Worm (Caenorhabditis elegans): ENCODE measurements around the gene T19D12.5.

T19D12.5 gene

ce11 chrII:6615232-6616029 is 20.6 kb downstream of the T19D12.5 start:
- TF ChIP-seq lin-14 (GFP tag; optimal IDR thresholded peaks at IDR 0.05) (peak; percentile 39), hlh-4 (tag; optimal IDR thresholded peaks at IDR 0.05) (no peak), blmp-1 (tag; optimal IDR thresholded peaks at IDR 0.05) (peak; percentile 95), elt-3 (tag; optimal IDR thresholded peaks at IDR 0.05) (peak in 1 of 6 experiments; percentile 68), elt-2 (tag; optimal IDR thresholded peaks at IDR 0.05) (peak; percentile 83), nhr-85 (tag) (peak; percentile 84), nhr-84 (tag; optimal IDR thresholded peaks at IDR 0.05) (no peak)

ce11 chrII:6614500-6614899 is 21.5 kb downstream of the T19D12.5 start:
- no peak for TF ChIP-seq aha-1 (tag; optimal IDR thresholded peaks at IDR 0.05)
- TF ChIP-seq elt-2 (tag; optimal IDR thresholded peaks at IDR 0.05): peak; percentile 63

- TF ChIP-seq nhr-20 (tag; optimal IDR thresholded peaks at IDR 0.05): no peak
- peak; percentile 72 for TF ChIP-seq elt-2 (tag; optimal IDR thresholded peaks at IDR 0.05)
- no peak for TF ChIP-seq fkh-10 (GFP tag; optimal IDR thresholded peaks at IDR 0.05)
- no peak for TF ChIP-seq pqm-1 (tag; optimal IDR thresholded peaks at IDR 0.05)
- TF ChIP-seq dpl-1 (GFP tag; optimal IDR thresholded peaks at IDR 0.05): no peak
- no peak for TF ChIP-seq zag-1 (tag; optimal IDR thresholded peaks at IDR 0.05)
- TF ChIP-seq snu-23 (GFP tag; optimal IDR thresholded peaks at IDR 0.05): no peak
- TF ChIP-seq nhr-237 (tag; optimal IDR thresholded peaks at IDR 0.05): no peak
- no peak for TF ChIP-seq ceh-88 (GFP tag; IDR thresholded peaks at IDR 0.05)
- TF ChIP-seq mep-1 (tag; optimal IDR thresholded peaks at IDR 0.05): no peak
- no peak for TF ChIP-seq swsn-7 (tag; optimal IDR thresholded peaks at IDR 0.05)
- no peak for TF ChIP-seq lsy-2 (tag; optimal IDR thresholded peaks at IDR 0.05)
- no peak for TF ChIP-seq hpl-2 (GFP tag; optimal IDR thresholded peaks at IDR 0.05)
- peak in 1 of 2 experiments; percentile 34 for TF ChIP-seq lin-35 (GFP tag; optimal IDR thresholded peaks at IDR 0.05)
- no peak for TF ChIP-seq zip-4 (GFP tag; optimal IDR thresholded peaks at IDR 0.05)
- no peak for TF ChIP-seq lin-39 (tag; optimal IDR thresholded peaks at IDR 0.05)
- TF ChIP-seq irx-1 (tag; optimal IDR thresholded peaks at IDR 0.05): no peak
Observed at ce11 chrII:6612544-6612943, 23.5 kb downstream of the T19D12.5 start.

ce11 chrII:6610262-6610661 is 25.8 kb downstream of the T19D12.5 start:
- no peak for TF ChIP-seq tbx-2 (tag; optimal IDR thresholded peaks at IDR 0.05)
- no peak for TF ChIP-seq nhr-237 (tag; optimal IDR thresholded peaks at IDR 0.05)
- TF ChIP-seq nhr-71 (tag; optimal IDR thresholded peaks at IDR 0.05): peak; percentile 19
- TF ChIP-seq ets-5 (GFP tag; IDR thresholded peaks at IDR 0.05): no peak
- no peak for TF ChIP-seq mdl-1 (tag; optimal IDR thresholded peaks at IDR 0.05)
- TF ChIP-seq nhr-90 (tag; optimal IDR thresholded peaks at IDR 0.05; ENCODE audit: poor library complexity): peak; percentile 1
- no peak for TF ChIP-seq elt-2 (tag; optimal IDR thresholded peaks at IDR 0.05)
- no peak for TF ChIP-seq aly-2 (tag; optimal IDR thresholded peaks at IDR 0.05)
- TF ChIP-seq blmp-1 (tag; optimal IDR thresholded peaks at IDR 0.05): peak; percentile 54
- no peak for TF ChIP-seq zag-1 (tag; optimal IDR thresholded peaks at IDR 0.05)
- peak; percentile 74 for TF ChIP-seq lin-14 (GFP tag; optimal IDR thresholded peaks at IDR 0.05)
- TF ChIP-seq C16A3.4 (tag; optimal IDR thresholded peaks at IDR 0.05): peak; percentile 4
- no peak for TF ChIP-seq unc-98 (GFP tag; IDR thresholded peaks at IDR 0.05)
- TF ChIP-seq mep-1 (tag; optimal IDR thresholded peaks at IDR 0.05): peak; percentile 66
- TF ChIP-seq ceh-63 (GFP tag; optimal IDR thresholded peaks at IDR 0.05): no peak
- peak; percentile 31 for TF ChIP-seq snu-23 (GFP tag; optimal IDR thresholded peaks at IDR 0.05)
- TF ChIP-seq irx-1 (tag; optimal IDR thresholded peaks at IDR 0.05): no peak
- TF ChIP-seq lsy-2 (tag; optimal IDR thresholded peaks at IDR 0.05): peak; percentile 0 to 31
- TF ChIP-seq nhr-85 (tag): peak; percentile 87
- TF ChIP-seq elt-3 (tag; optimal IDR thresholded peaks at IDR 0.05): peak in 3 of 6 experiments; percentile 13 to 48 (median 25)

Measured in whole organism, L1 larva.